Worm (Caenorhabditis elegans): ENCODE measurements around the gene vit-5.

DNA sequence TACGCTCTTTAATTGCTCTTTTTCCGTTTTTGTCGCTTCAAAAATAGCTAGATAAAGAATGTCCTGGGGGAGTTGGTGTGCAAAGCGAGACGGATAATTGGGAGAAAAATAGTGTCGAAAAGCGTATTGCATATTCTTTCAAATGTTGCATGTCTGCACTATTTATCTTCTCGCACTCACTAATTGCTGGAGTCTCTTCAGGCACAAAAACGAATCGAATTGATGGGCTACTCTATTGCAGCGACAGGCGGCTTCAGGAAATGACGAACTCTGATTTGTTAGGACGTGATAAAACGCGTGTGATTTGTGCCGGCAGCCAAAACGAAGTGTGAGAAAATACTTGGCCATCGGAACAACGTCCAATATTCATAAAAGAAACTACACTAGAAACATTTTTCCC is 37.0 kb downstream of the vit-5 start:
- TF ChIP-seq mep-1 (tag; optimal IDR thresholded peaks at IDR 0.05) (no peak), pqm-1 (tag; optimal IDR thresholded peaks at IDR 0.05) (no peak), nhr-71 (tag; optimal IDR thresholded peaks at IDR 0.05) (no peak)

All from whole organism, L1 larva.